Worm (Caenorhabditis elegans) whole organism, early embryonic: ENCODE results near the gene fig-1.

Source experiments
- aly-1 ChIP-seq: sonication (generic microtip); optimal IDR thresholded peaks from 2 replicates; lab custom pipeline; 2016; ENCODE audit warnings: missing genetic modification characterization, missing compliant biosample characterization
- ama-1 ChIP-seq: fragments of 150-350 bp; optimal IDR thresholded peaks from 2 replicates; lab custom pipeline; 2014
- ets-7 ChIP-seq: sonication (generic microtip); optimal IDR thresholded peaks from 2 replicates; lab custom pipeline; 2016; ENCODE audit warnings: missing genotype, missing genetic modification characterization, missing compliant biosample characterization
- pes-1 ChIP-seq: fragments of 200-800 bp; sonication (Bioruptor generic); IDR thresholded peaks from 2 replicates; pipeline ENCODE4 v1.3.6; 2022; ENCODE audit warnings: missing genetic modification reagents, missing genetic modification characterization, missing compliant biosample characterization
- tbx-37 ChIP-seq: fragments of 200-800 bp; sonication (Bioruptor generic); conservative IDR thresholded peaks from 2 replicates; pipeline ENCODE4 v1.3.6; 2022; ENCODE audit warnings: missing genetic modification reagents, missing genetic modification characterization, missing compliant biosample characterization

- TF ChIP-seq aly-1 (tag; lab: Kevin White, UChicago), result no peak
- TF ChIP-seq ama-1 (lab: Kevin White, UChicago), result no peak
- TF ChIP-seq tbx-37 (GFP tag; lab: Robert Waterston, UW), result no peak
- TF ChIP-seq pes-1 (GFP tag; lab: Robert Waterston, UW), result no peak
- no peak for TF ChIP-seq ets-7 (tag; lab: Kevin White, UChicago)
Observed at ce11 chrV:10975091-10975490, 5.9 kb downstream of the fig-1 start.
